Worm (Caenorhabditis elegans) whole organism, mixed stage, embryonic: ENCODE measurements around the gene F09C6.12.

Experiments
- M03D4.4 ChIP-seq: sonication (generic microtip); optimal IDR thresholded peaks from 2 replicates; lab custom pipeline; 2017; ENCODE audit warnings: mild to moderate bottlenecking, missing genetic modification characterization, missing compliant biosample characterization
- bed-3 ChIP-seq: fragments of 200-800 bp; sonication (Bioruptor generic); optimal IDR thresholded peaks from 3 replicates; lab custom pipeline; 2018; ENCODE audit warnings: mild to moderate bottlenecking, missing genetic modification characterization, moderate library complexity, missing compliant biosample characterization
- blmp-1 ChIP-seq: fragments of 150-350 bp; optimal IDR thresholded peaks from 2 replicates; lab custom pipeline; 2014; ENCODE audit warnings: missing biosample characterization, missing genetic modification characterization
- ceh-39 ChIP-seq: fragments of 150-350 bp; optimal IDR thresholded peaks from 2 replicates; lab custom pipeline; 2014; ENCODE audit warnings: missing biosample characterization, missing genetic modification characterization
- ceh-83 ChIP-seq: fragments of 200-800 bp; sonication (Bioruptor generic); optimal IDR thresholded peaks from 2 replicates; lab custom pipeline; 2018; ENCODE audit warnings: mild to moderate bottlenecking, missing genetic modification characterization, missing compliant biosample characterization
- ces-1 ChIP-seq: fragments of 150-350 bp; optimal IDR thresholded peaks from 2 replicates; lab custom pipeline; 2014; ENCODE audit warnings: missing biosample characterization, missing genetic modification reagents, missing genetic modification characterization
- drap-1 ChIP-seq: fragments of 200-800 bp; sonication (Bioruptor generic); optimal IDR thresholded peaks from 3 replicates; lab custom pipeline; 2018; ENCODE audit warnings: mild to moderate bottlenecking, missing genetic modification characterization, missing compliant biosample characterization
- elt-3 ChIP-seq: fragments of 150-350 bp; optimal IDR thresholded peaks from 2 replicates; lab custom pipeline; 2014; ENCODE audit warnings: missing biosample characterization, missing genetic modification characterization
- flh-1 ChIP-seq: fragments of 200-800 bp; sonication (Bioruptor generic); optimal IDR thresholded peaks from 2 replicates; lab custom pipeline; 2018; ENCODE audit warnings: mild to moderate bottlenecking, missing genetic modification characterization, moderate library complexity, missing compliant biosample characterization
- ham-2 ChIP-seq: fragments of 200-800 bp; sonication (Bioruptor generic); optimal IDR thresholded peaks from 2 replicates; lab custom pipeline; 2018; ENCODE audit warnings: mild to moderate bottlenecking, missing genetic modification characterization, missing compliant biosample characterization
- hlh-1 ChIP-seq: fragments of 150-350 bp; optimal IDR thresholded peaks from 2 replicates; lab custom pipeline; 2014; ENCODE audit warnings: missing biosample characterization, missing genetic modification reagents, missing genetic modification characterization
- lin-13 ChIP-seq: fragments of 150-350 bp; optimal IDR thresholded peaks from 2 replicates; lab custom pipeline; 2014; ENCODE audit warnings: missing biosample characterization, missing genetic modification characterization
- lin-32 ChIP-seq: fragments of 200-800 bp; sonication (Bioruptor generic); optimal IDR thresholded peaks from 2 replicates; lab custom pipeline; 2018; ENCODE audit warnings: mild to moderate bottlenecking, missing genetic modification characterization, missing compliant biosample characterization
- lsy-2 ChIP-seq: fragments of 150-350 bp; optimal IDR thresholded peaks from 2 replicates; lab custom pipeline; 2014; ENCODE audit warnings: missing biosample characterization, missing genetic modification characterization
- mab-5 ChIP-seq: fragments of 150-350 bp; optimal IDR thresholded peaks from 2 replicates; lab custom pipeline; 2014; ENCODE audit warnings: missing biosample characterization, missing genetic modification characterization
- mep-1 ChIP-seq: fragments of 150-350 bp; optimal IDR thresholded peaks from 2 replicates; lab custom pipeline; 2017; ENCODE audit warnings: missing biosample characterization, missing genetic modification reagents, missing genetic modification characterization, inconsistent platforms
- mls-2 ChIP-seq: sonication (generic microtip); optimal IDR thresholded peaks from 2 replicates; lab custom pipeline; 2016; ENCODE audit warnings: mild to moderate bottlenecking, missing genetic modification characterization, moderate library complexity, missing compliant biosample characterization
- nhr-12 ChIP-seq: fragments of 150-350 bp; optimal IDR thresholded peaks from 2 replicates; lab custom pipeline; 2014; ENCODE audit warnings: missing biosample characterization, missing genetic modification characterization
- nhr-2 ChIP-seq: fragments of 150-350 bp; optimal IDR thresholded peaks from 2 replicates; lab custom pipeline; 2014; ENCODE audit warnings: missing biosample characterization, missing genetic modification characterization
- nhr-237 ChIP-seq: fragments of 150-350 bp; optimal IDR thresholded peaks from 2 replicates; lab custom pipeline; 2014; ENCODE audit warnings: missing biosample characterization, missing genetic modification characterization
- nhr-28 ChIP-seq: fragments of 150-350 bp; optimal IDR thresholded peaks from 2 replicates; lab custom pipeline; 2014; ENCODE audit warnings: missing biosample characterization, missing genetic modification characterization
- pha-4 ChIP-seq: fragments of 150-350 bp; optimal IDR thresholded peaks from 2 replicates; lab custom pipeline; 2018; ENCODE audit warnings: missing biosample characterization, missing genetic modification reagents, missing genetic modification characterization
- sem-2 ChIP-seq: fragments of 200-800 bp; sonication (Bioruptor generic); optimal IDR thresholded peaks from 2 replicates; lab custom pipeline; 2018; ENCODE audit warnings: mild to moderate bottlenecking, missing genetic modification characterization, missing compliant biosample characterization
- snpc-4 ChIP-seq: fragments of 150-350 bp; optimal IDR thresholded peaks from 2 replicates; lab custom pipeline; 2014; ENCODE audit warnings: missing biosample characterization, missing genetic modification characterization
- sptf-1 ChIP-seq: sonication (generic microtip); optimal IDR thresholded peaks from 2 replicates; lab custom pipeline; 2017; ENCODE audit warnings: mild to moderate bottlenecking, missing genetic modification characterization, moderate library complexity, missing compliant biosample characterization
- tbx-8 ChIP-seq: fragments of 200-800 bp; sonication (Bioruptor generic); optimal IDR thresholded peaks from 2 replicates; lab custom pipeline; 2018; ENCODE audit warnings: mild to moderate bottlenecking, missing genetic modification characterization, moderate library complexity, missing compliant biosample characterization
- unc-120 ChIP-seq: sonication (generic microtip); optimal IDR thresholded peaks from 2 replicates; lab custom pipeline; 2017; ENCODE audit warnings: missing genetic modification characterization, missing compliant biosample characterization; ENCODE audit not compliant: poor library complexity, severe bottlenecking
- unc-39 ChIP-seq: fragments of 150-350 bp; optimal IDR thresholded peaks from 2 replicates; lab custom pipeline; 2014; ENCODE audit warnings: missing biosample characterization, missing genetic modification characterization
- unc-62 ChIP-seq: fragments of 150-350 bp; optimal IDR thresholded peaks from 2 replicates; lab custom pipeline; 2014; ENCODE audit warnings: missing biosample characterization, missing genetic modification reagents, missing genetic modification characterization
- zip-8 ChIP-seq: fragments of 150-350 bp; optimal IDR thresholded peaks from 2 replicates; lab custom pipeline; 2014; ENCODE audit warnings: missing biosample characterization, missing genetic modification characterization
- ztf-11 ChIP-seq: fragments of 150-350 bp; optimal IDR thresholded peaks from 2 replicates; lab custom pipeline; 2014; ENCODE audit warnings: missing biosample characterization, missing genetic modification characterization

F09C6.12 gene

DNA sequence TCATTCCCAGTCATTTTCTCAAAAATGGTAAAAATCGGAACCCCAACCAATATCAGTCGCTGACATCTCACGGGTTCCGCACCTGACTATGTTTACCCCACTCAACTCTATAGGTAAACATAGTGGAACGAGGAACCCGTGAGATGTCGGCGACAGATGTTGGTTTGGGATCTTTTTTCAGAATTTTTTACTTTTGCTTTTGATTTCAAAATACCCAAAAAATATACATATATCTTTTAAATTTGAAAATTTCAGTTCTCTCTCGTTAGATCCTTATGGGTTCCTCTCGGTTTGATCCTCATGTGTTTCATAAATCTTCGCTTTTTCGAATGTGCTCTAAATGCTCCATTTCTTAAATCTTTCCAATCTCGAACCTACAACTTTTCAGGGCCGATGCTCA, 9.0 kb upstream of the F09C6.12 start, which contains the start of gene srw-23:
Gene srw-23, plus strand, starts transcription at position 301 of the 400 bp plus-strand sequence.
- TF ChIP-seq bed-3 (GFP tag; lab: Kevin White, UChicago) (no peak), mls-2 (no peak), ceh-83 (GFP tag; lab: Kevin White, UChicago) (no peak)

DNA sequence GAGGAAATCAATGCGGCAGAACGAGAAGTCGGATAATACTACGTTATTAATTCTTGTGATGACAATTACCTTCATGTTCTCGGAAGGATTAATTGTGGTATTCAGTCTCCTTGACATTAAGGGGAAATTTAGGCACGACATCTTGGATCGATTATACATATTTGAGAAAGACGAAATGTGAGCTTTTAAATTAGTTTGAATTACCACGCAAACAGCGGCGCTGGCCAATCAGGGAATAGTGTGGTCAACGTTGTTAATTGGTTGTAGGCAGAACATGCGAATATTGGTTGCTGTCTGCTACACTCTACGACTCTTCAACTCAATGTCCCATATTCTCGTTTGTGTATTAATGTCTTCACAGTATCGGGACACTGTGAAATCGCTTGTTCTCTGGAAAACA, 7.7 kb upstream of the F09C6.12 start, which contains the start of gene F49A5.10:
Gene F49A5.10, plus strand, starts transcription at position 301 of the 400 bp plus-strand sequence.
- TF ChIP-seq blmp-1 (tag; lab: Kevin White, UChicago) (no peak), nhr-28 (tag; lab: Kevin White, UChicago) (no peak), M03D4.4 (tag; lab: Kevin White, UChicago) (no peak), unc-120 (no peak), unc-39 (no peak), lsy-2 (tag; lab: Kevin White, UChicago) (no peak), nhr-2 (no peak), bed-3 (GFP tag; lab: Kevin White, UChicago) (no peak), sptf-1 (no peak), nhr-12 (no peak), ces-1 (GFP tag; lab: Kevin White, UChicago) (no peak), flh-1 (GFP tag; lab: Kevin White, UChicago) (no peak), lin-32 (GFP tag; lab: Kevin White, UChicago) (no peak), hlh-1 (tag; lab: Kevin White, UChicago) (no peak), elt-3 (tag; lab: Kevin White, UChicago) (no peak), unc-62 (GFP tag; lab: Kevin White, UChicago) (no peak), drap-1 (GFP tag; lab: Kevin White, UChicago) (no peak)

ce11 chrV:16879532-16879931, 3.1 kb upstream of the F09C6.12 start:
- TF ChIP-seq M03D4.4 (tag; lab: Kevin White, UChicago) (no peak), sem-2 (GFP tag; lab: Kevin White, UChicago) (no peak), nhr-2 (no peak), unc-62 (GFP tag; lab: Kevin White, UChicago) (no peak), zip-8 (tag; lab: Kevin White, UChicago) (no peak), ham-2 (no peak), snpc-4 (tag; lab: Kevin White, UChicago) (no peak), unc-39 (no peak), mls-2 (no peak), nhr-12 (no peak), ces-1 (GFP tag; lab: Kevin White, UChicago) (no peak), ceh-83 (GFP tag; lab: Kevin White, UChicago) (no peak)

- TF ChIP-seq lin-32 (GFP tag; lab: Kevin White, UChicago) (no peak), mep-1 (tag; lab: Kevin White, UChicago) (no peak), lin-13 (tag; lab: Kevin White, UChicago) (no peak), mls-2 (no peak), nhr-28 (tag; lab: Kevin White, UChicago) (no peak), mab-5 (tag; lab: Kevin White, UChicago) (no peak), ces-1 (GFP tag; lab: Kevin White, UChicago) (no peak), unc-39 (no peak), tbx-8 (GFP tag; lab: Kevin White, UChicago) (no peak), snpc-4 (tag; lab: Kevin White, UChicago) (no peak), sem-2 (GFP tag; lab: Kevin White, UChicago) (no peak), unc-62 (GFP tag; lab: Kevin White, UChicago) (no peak), drap-1 (GFP tag; lab: Kevin White, UChicago) (no peak), ceh-83 (GFP tag; lab: Kevin White, UChicago) (no peak), M03D4.4 (tag; lab: Kevin White, UChicago) (no peak), ztf-11 (tag; lab: Kevin White, UChicago) (no peak), lsy-2 (tag; lab: Kevin White, UChicago) (no peak), zip-8 (tag; lab: Kevin White, UChicago) (no peak)
These were observed 2.6 kb upstream of the F09C6.12 start, which contains the start of gene F09C6.3 for ce11 chrV:16880054-16880453. F09C6.3 (minus strand) TSS chrV:16880154.

ce11 chrV:16880679-16881078, 2.0 kb upstream of the F09C6.12 start, which contains the start of gene F09C6.14:
F09C6.14 (plus strand) TSS chrV:16880979.
- TF ChIP-seq ces-1 (GFP tag; lab: Kevin White, UChicago) (no peak), ceh-39 (tag; lab: Kevin White, UChicago) (no peak), M03D4.4 (tag; lab: Kevin White, UChicago) (no peak), ceh-83 (GFP tag; lab: Kevin White, UChicago) (no peak), unc-120 (no peak), nhr-2 (no peak), ham-2 (no peak), mep-1 (tag; lab: Kevin White, UChicago) (no peak), lsy-2 (tag; lab: Kevin White, UChicago) (no peak), hlh-1 (tag; lab: Kevin White, UChicago) (no peak), nhr-237 (no peak), unc-39 (no peak), lin-32 (GFP tag; lab: Kevin White, UChicago) (no peak), flh-1 (GFP tag; lab: Kevin White, UChicago) (no peak), pha-4 (no peak), zip-8 (tag; lab: Kevin White, UChicago) (no peak), unc-62 (GFP tag; lab: Kevin White, UChicago) (no peak), drap-1 (GFP tag; lab: Kevin White, UChicago) (no peak)
